Fruit fly (Drosophila melanogaster) whole organism, embryonic: ENCODE results near the gene Hexo2.

Experiments used
- Antp ChIP-seq: fragments of 200-800 bp; sonication (Bioruptor generic); optimal IDR thresholded peaks from 3 replicates; lab custom pipeline; 2016; ENCODE audit warnings: missing biosample characterization, missing genetic modification characterization
- Asciz ChIP-seq: fragments of 200-800 bp; sonication (Bioruptor generic); optimal IDR thresholded peaks from 2 replicates; lab custom pipeline; 2017; ENCODE audit warnings: missing biosample characterization, mild to moderate bottlenecking, missing genetic modification characterization, missing genetic modification reagents
- Atf-2 ChIP-seq: fragments of 200-800 bp; sonication (Bioruptor generic); optimal IDR thresholded peaks from 2 replicates; lab custom pipeline; 2016; ENCODE audit warnings: missing biosample characterization, missing genetic modification characterization
- CG10274 ChIP-seq: fragments of 200-800 bp; sonication (Bioruptor generic); optimal IDR thresholded peaks from 3 replicates; lab custom pipeline; 2017; ENCODE audit warnings: missing biosample characterization, mild to moderate bottlenecking, missing genetic modification characterization
- CG12659 ChIP-seq: fragments of 200-800 bp; sonication (Bioruptor generic); optimal IDR thresholded peaks from 3 replicates; lab custom pipeline; 2017; ENCODE audit warnings: mild to moderate bottlenecking, missing biosample characterization, missing genetic modification reagents, missing genetic modification characterization
- CG12769 ChIP-seq: fragments of 200-800 bp; sonication (Bioruptor generic); optimal IDR thresholded peaks from 2 replicates; lab custom pipeline; 2019; ENCODE audit warnings: missing biosample characterization, mild to moderate bottlenecking, missing genetic modification characterization, moderate library complexity
- CG13424 ChIP-seq: fragments of 200-800 bp; sonication (Bioruptor generic); optimal IDR thresholded peaks from 2 replicates; lab custom pipeline; 2019; ENCODE audit warnings: missing biosample characterization, mild to moderate bottlenecking, missing genetic modification characterization, moderate library complexity
- CG13624 ChIP-seq: fragments of 200-800 bp; sonication (Bioruptor generic); optimal IDR thresholded peaks from 2 replicates; lab custom pipeline; 2016; ENCODE audit warnings: missing biosample characterization, missing genetic modification characterization
- CG14014 ChIP-seq: fragments of 200-800 bp; sonication (Bioruptor generic); IDR thresholded peaks from 2 replicates; pipeline ENCODE4 v1.3.6; 2022; ENCODE audit warnings: missing biosample characterization, missing genetic modification characterization
- CG14965 ChIP-seq: fragments of 200-800 bp; sonication (Bioruptor generic); optimal IDR thresholded peaks from 2 replicates; lab custom pipeline; 2016; ENCODE audit warnings: missing biosample characterization, missing genetic modification characterization, borderline replicate concordance
- CG17328 ChIP-seq: fragments of 200-800 bp; sonication (Bioruptor generic); IDR thresholded peaks from 2 replicates; pipeline ENCODE4 v1.3.6; 2022; ENCODE audit warnings: missing biosample characterization, missing genetic modification characterization
- CG2120 ChIP-seq: fragments of 200-800 bp; sonication (Bioruptor generic); optimal IDR thresholded peaks from 3 replicates; lab custom pipeline; 2016; ENCODE audit warnings: missing biosample characterization, missing genetic modification characterization
- CG2712 ChIP-seq: fragments of 200-800 bp; optimal IDR thresholded peaks from 3 replicates; lab custom pipeline; 2019; ENCODE audit warnings: missing biosample characterization, mild to moderate bottlenecking, missing genetic modification characterization, moderate library complexity
- CG3163 ChIP-seq: fragments of 200-800 bp; sonication (Bioruptor generic); optimal IDR thresholded peaks from 3 replicates; lab custom pipeline; 2016; ENCODE audit warnings: missing biosample characterization, missing genetic modification characterization
- CG33213 ChIP-seq: fragments of 200-800 bp; sonication (Bioruptor generic); optimal IDR thresholded peaks from 3 replicates; lab custom pipeline; 2016; ENCODE audit warnings: missing biosample characterization, missing genetic modification characterization
- CG3726 ChIP-seq: fragments of 200-800 bp; sonication (Bioruptor generic); IDR thresholded peaks from 3 replicates; pipeline ENCODE4, ENCODE4 v1.3.6; 2022; ENCODE audit warnings: missing biosample characterization, missing genetic modification characterization
- CG42726 ChIP-seq: fragments of 200-800 bp; sonication (Bioruptor generic); IDR thresholded peaks from 2 replicates; pipeline ENCODE4 v1.3.6; 2022; ENCODE audit warnings: missing biosample characterization, missing genetic modification characterization; ENCODE audit not compliant: partially characterized antibody
- CG8281 ChIP-seq: fragments of 200-800 bp; sonication (Bioruptor generic); optimal IDR thresholded peaks from 2 replicates; lab custom pipeline; 2018; ENCODE audit warnings: missing biosample characterization, mild to moderate bottlenecking, missing genetic modification characterization, moderate library complexity
- CG9932 ChIP-seq: fragments of 200-800 bp; sonication (Bioruptor generic); IDR thresholded peaks from 2 replicates; pipeline ENCODE4 v1.3.6; 2022; ENCODE audit warnings: missing biosample characterization, missing genetic modification characterization
- CHES-1-like ChIP-seq: fragments of 200-800 bp; sonication (Bioruptor generic); optimal IDR thresholded peaks from 2 replicates; lab custom pipeline; 2016; ENCODE audit warnings: missing biosample characterization, missing genetic modification characterization
- Camta ChIP-seq: fragments of 200-800 bp; sonication (Bioruptor generic); optimal IDR thresholded peaks from 2 replicates; lab custom pipeline; 2016; ENCODE audit warnings: missing biosample characterization, missing genetic modification characterization
- Dbx ChIP-seq: fragments of 200-800 bp; sonication (Bioruptor generic); IDR thresholded peaks from 3 replicates; pipeline ENCODE4 v1.3.6; 2022; ENCODE audit warnings: missing biosample characterization, missing genetic modification characterization
- ERR ChIP-seq: fragments of 200-800 bp; sonication (Bioruptor generic); optimal IDR thresholded peaks from 2 replicates; lab custom pipeline; 2016; ENCODE audit warnings: missing biosample characterization, missing genetic modification characterization
- Med ChIP-seq: fragments of 200-800 bp; sonication (Bioruptor generic); peaks from one replicate; lab custom pipeline; 2016; ENCODE audit warnings: missing biosample characterization, missing genetic modification characterization, mild to moderate bottlenecking, inconsistent platforms, moderate library complexity
- Nf-YA ChIP-seq: fragments of 200-800 bp; sonication (Bioruptor generic); IDR thresholded peaks from 2 replicates; pipeline ENCODE4 v1.3.6; 2022; ENCODE audit warnings: missing biosample characterization, missing genetic modification characterization
- Opbp ChIP-seq: fragments of 200-800 bp; sonication (Bioruptor generic); IDR thresholded peaks from 3 replicates; pipeline ENCODE4 v1.3.6; 2022; ENCODE audit warnings: missing biosample characterization, missing genetic modification characterization; ENCODE audit not compliant: partially characterized antibody
- Rx ChIP-seq: fragments of 200-800 bp; sonication (Bioruptor generic); IDR thresholded peaks from 2 replicates; pipeline ENCODE4 v1.3.6; 2022; ENCODE audit warnings: missing biosample characterization, missing genetic modification characterization
- Scr ChIP-seq: fragments of 200-800 bp; sonication (Bioruptor generic); IDR thresholded peaks from 2 replicates; pipeline ENCODE4 v1.3.6; 2022; ENCODE audit warnings: missing biosample characterization, missing genetic modification characterization; ENCODE audit not compliant: partially characterized antibody
- Taf1 ChIP-seq: fragments of 200-800 bp; sonication (Bioruptor generic); IDR thresholded peaks from 2 replicates; pipeline ENCODE4 v1.3.6; 2022; ENCODE audit warnings: missing biosample characterization, missing genetic modification characterization
- Trl ChIP-seq, 3 experiments: fragments of >200 bp in 2 of 3; fragments of 200-800 bp in 1 of 3; sonication (Bioruptor generic) in 1 of 3; optimal IDR thresholded peaks; 2 replicates in 1 of 3; 3 replicates in 2 of 3; lab custom pipeline; 2016 to 2017; ENCODE audit warnings: missing biosample characterization in 1 of 3, missing genetic modification characterization in 1 of 3
- Vsx1 ChIP-seq: fragments of 200-800 bp; sonication (Bioruptor generic); optimal IDR thresholded peaks from 2 replicates; lab custom pipeline; 2017; ENCODE audit warnings: missing biosample characterization, mild to moderate bottlenecking, missing genetic modification characterization, missing genetic modification reagents
- YL-1 ChIP-seq: fragments of 200-800 bp; sonication (Bioruptor generic); optimal IDR thresholded peaks from 3 replicates; lab custom pipeline; 2017; ENCODE audit warnings: missing biosample characterization, mild to moderate bottlenecking, missing genetic modification characterization
- amos ChIP-seq: fragments of 200-800 bp; sonication (Bioruptor generic); IDR thresholded peaks from 2 replicates; pipeline ENCODE4 v1.3.6; 2022; ENCODE audit warnings: missing biosample characterization, missing genetic modification characterization; ENCODE audit not compliant: partially characterized antibody
- ap ChIP-seq: fragments of 200-800 bp; sonication (Bioruptor generic); IDR thresholded peaks from 2 replicates; pipeline ENCODE4 v1.3.6; 2022; ENCODE audit warnings: missing biosample characterization, missing genetic modification characterization
- ara ChIP-seq: fragments of 200-800 bp; sonication (Bioruptor generic); IDR thresholded peaks from 2 replicates; pipeline ENCODE4 v1.3.6; 2022; ENCODE audit warnings: missing biosample characterization, missing genetic modification characterization
- ato ChIP-seq: fragments of 200-800 bp; sonication (Bioruptor generic); IDR thresholded peaks from 2 replicates; pipeline ENCODE4 v1.3.6; 2022; ENCODE audit warnings: missing biosample characterization, missing genetic modification characterization; ENCODE audit not compliant: partially characterized antibody
- bsh ChIP-seq, 2 experiments: fragments of 200-800 bp; sonication (Bioruptor generic); optimal IDR thresholded peaks; 2 replicates each; lab custom pipeline; 2017 to 2018; ENCODE audit warnings: mild to moderate bottlenecking in 2 of 2, missing biosample characterization in 2 of 2, missing genetic modification characterization in 2 of 2, moderate library complexity in 1 of 2
- corto ChIP-seq: fragments of 200-800 bp; sonication (Bioruptor generic); optimal IDR thresholded peaks from 2 replicates; lab custom pipeline; 2016; ENCODE audit warnings: missing biosample characterization, mild to moderate bottlenecking, missing genetic modification characterization, moderate library complexity
- dan ChIP-seq: fragments of 200-800 bp; sonication (Bioruptor generic); IDR thresholded peaks from 2 replicates; pipeline ENCODE4 v1.3.6; 2022; ENCODE audit warnings: missing biosample characterization, missing genetic modification characterization
- gce ChIP-seq: fragments of 200-800 bp; sonication (Bioruptor generic); IDR thresholded peaks from 3 replicates; pipeline ENCODE4 v1.3.6; 2022; ENCODE audit warnings: missing biosample characterization, missing genetic modification characterization
- gro ChIP-seq: fragments of 200-800 bp; sonication (Bioruptor generic); optimal IDR thresholded peaks from 2 replicates; lab custom pipeline; 2016; ENCODE audit warnings: missing biosample characterization, missing genetic modification characterization
- gsb-n ChIP-seq: fragments of 200-800 bp; sonication (Bioruptor generic); optimal IDR thresholded peaks from 3 replicates; lab custom pipeline; 2018; ENCODE audit warnings: missing biosample characterization, mild to moderate bottlenecking, missing genetic modification characterization
- hkb ChIP-seq, 2 experiments: fragments of 200-800 bp in 1 of 2; fragments of >200 bp in 1 of 2; sonication (Bioruptor generic) in 1 of 2; IDR thresholded peaks in 1 of 2; optimal IDR thresholded peaks in 1 of 2; 2 replicates each; pipeline versions ENCODE4 v1.3.6 to Lab custom; 2017 to 2022; ENCODE audit warnings: missing biosample characterization in 1 of 2, missing genetic modification characterization in 1 of 2
- jumu ChIP-seq: fragments of 200-800 bp; sonication (Bioruptor generic); optimal IDR thresholded peaks from 3 replicates; lab custom pipeline; 2016; ENCODE audit warnings: missing biosample characterization, missing genetic modification characterization
- nerfin-1 ChIP-seq: fragments of 200-800 bp; sonication (Bioruptor generic); optimal IDR thresholded peaks from 3 replicates; lab custom pipeline; 2019; ENCODE audit warnings: missing biosample characterization, mild to moderate bottlenecking, missing genetic modification characterization, moderate library complexity
- pum ChIP-seq: fragments of 200-800 bp; sonication (Bioruptor generic); optimal IDR thresholded peaks from 2 replicates; lab custom pipeline; 2016; ENCODE audit warnings: missing biosample characterization, missing genetic modification characterization
- repo ChIP-seq: fragments of 200-800 bp; sonication (Bioruptor generic); optimal IDR thresholded peaks from 2 replicates; lab custom pipeline; 2016; ENCODE audit warnings: missing biosample characterization, missing genetic modification characterization
- scrt ChIP-seq: fragments of 200-800 bp; sonication (Bioruptor generic); optimal IDR thresholded peaks from 2 replicates; lab custom pipeline; 2018; ENCODE audit warnings: missing biosample characterization, mild to moderate bottlenecking, missing genetic modification characterization, moderate library complexity
- sima ChIP-seq: fragments of 200-800 bp; sonication (Bioruptor generic); optimal IDR thresholded peaks from 2 replicates; lab custom pipeline; 2016; ENCODE audit warnings: missing biosample characterization, missing genetic modification characterization
- zfh1 ChIP-seq: fragments of 200-800 bp; sonication (Bioruptor generic); IDR thresholded peaks from 3 replicates; pipeline ENCODE4 v1.3.6; 2022; ENCODE audit warnings: missing biosample characterization, missing genetic modification characterization

Hexo2 gene

dm6 chrX:8677434-8677833 is 32.0 kb upstream of the Hexo2 start (continued):
- peak; percentile 70 for TF ChIP-seq jumu (GFP tag; lab: Kevin White, UChicago)
- TF ChIP-seq Scr (GFP tag; lab: Robert Waterston, UW), result no peak
- no peak for TF ChIP-seq dan
- TF ChIP-seq Asciz (GFP tag; lab: Kevin White, UChicago), result no peak
- TF ChIP-seq CG33213, result peak; percentile 2
- TF ChIP-seq ERR, result peak; percentile 56
- no peak for TF ChIP-seq CG2712
- TF ChIP-seq Rx (GFP tag; lab: Robert Waterston, UW), result peak; percentile 34; the same call in 1 of the 2 replicates
- no peak for TF ChIP-seq Dbx (GFP tag; lab: Robert Waterston, UW)
- no peak for TF ChIP-seq CG42726
- TF ChIP-seq CG2120 (GFP tag; lab: Kevin White, UChicago), result no peak
- TF ChIP-seq scrt (GFP tag; lab: Kevin White, UChicago), result no peak
- peak; percentile 40; the same call in 1 of the 3 replicates for TF ChIP-seq gce
- TF ChIP-seq ap (GFP tag; lab: Robert Waterston, UW), result peak; percentile 77
- peak; percentile 73 for TF ChIP-seq corto
- TF ChIP-seq gro, result peak; percentile 74
- TF ChIP-seq CG12769, result peak; percentile 57
- no peak for TF ChIP-seq Atf-2
- TF ChIP-seq Camta (GFP tag; lab: Kevin White, UChicago), result peak; percentile 79
- no peak for TF ChIP-seq nerfin-1 (tag; lab: Kevin White, UChicago)
- TF ChIP-seq CG12659 (GFP tag; lab: Kevin White, UChicago), result no peak
- peak; percentile 27 for TF ChIP-seq CG10274
- TF ChIP-seq CG13624 (GFP tag; lab: Kevin White, UChicago), result peak; percentile 79
- TF ChIP-seq CG13424 (tag; lab: Kevin White, UChicago), result no peak
- TF ChIP-seq Med (GFP tag; lab: Kevin White, UChicago), result peak; percentile 93
- TF ChIP-seq CG14965 (GFP tag; lab: Kevin White, UChicago), result no peak
- peak; percentile 64; the same call in 2 of the 3 replicates for TF ChIP-seq CG3726
- TF ChIP-seq Nf-YA, result peak; percentile 23; the same call in 1 of the 2 replicates
- no peak for TF ChIP-seq CG14014 (GFP tag; lab: Robert Waterston, UW)
- TF ChIP-seq Vsx1 (GFP tag; lab: Kevin White, UChicago), result no peak
- TF ChIP-seq sima (GFP tag; lab: Kevin White, UChicago), result peak; percentile 29
- no peak for TF ChIP-seq CHES-1-like (GFP tag; lab: Kevin White, UChicago)
- peak; percentile 69 for TF ChIP-seq CG8281 (tag; lab: Kevin White, UChicago)
- TF ChIP-seq ato, result no peak
- TF ChIP-seq CG17328, result 0 out of 2 replicates have a peak, but pooled peaks have one; percentile 24
- TF ChIP-seq zfh1 (GFP tag; lab: Robert Waterston, UW), result peak; percentile 54; the same call in 2 of the 3 replicates
- TF ChIP-seq CG3163 (GFP tag; lab: Kevin White, UChicago), result no peak
- no peak for TF ChIP-seq Trl (optimal IDR thresholded peaks at IDR 0.05; lab: Kevin White, UChicago)
- peak; percentile 81 for TF ChIP-seq Trl (GFP tag; optimal IDR thresholded peaks at IDR 0.05; lab: Kevin White, UChicago)
- TF ChIP-seq hkb (optimal IDR thresholded peaks at IDR 0.05; lab: Kevin White, UChicago), result no peak
- TF ChIP-seq hkb (GFP tag; IDR thresholded peaks at IDR 0.05; lab: Robert Waterston, UW), result no peak
- TF ChIP-seq repo, result no peak
- TF ChIP-seq ara (GFP tag; lab: Robert Waterston, UW), result no peak
- peak in 1 of 2 experiments; percentile 25 for TF ChIP-seq bsh (GFP tag; optimal IDR thresholded peaks at IDR 0.05; lab: Kevin White, UChicago)
- TF ChIP-seq pum, result peak; percentile 79
- no peak for TF ChIP-seq Opbp
- TF ChIP-seq Antp (GFP tag; lab: Kevin White, UChicago), result peak; percentile 76
- TF ChIP-seq gsb-n (tag; lab: Kevin White, UChicago), result no peak
- no peak for TF ChIP-seq Taf1 (GFP tag; lab: Robert Waterston, UW)
- no peak for TF ChIP-seq YL-1 (GFP tag; lab: Kevin White, UChicago)
- no peak for TF ChIP-seq CG9932 (GFP tag; lab: Robert Waterston, UW)
- no peak for TF ChIP-seq amos (GFP tag; lab: Robert Waterston, UW)
